Worm (Caenorhabditis elegans): ENCODE data around the gene cit-1.1.
"Not testable (repeated sequence)": the region's sequence is repeated elsewhere in the genome, so short reads cannot be mapped to it uniquely, and the experiment has no call there.

The cit-1.1 gene

DNA sequence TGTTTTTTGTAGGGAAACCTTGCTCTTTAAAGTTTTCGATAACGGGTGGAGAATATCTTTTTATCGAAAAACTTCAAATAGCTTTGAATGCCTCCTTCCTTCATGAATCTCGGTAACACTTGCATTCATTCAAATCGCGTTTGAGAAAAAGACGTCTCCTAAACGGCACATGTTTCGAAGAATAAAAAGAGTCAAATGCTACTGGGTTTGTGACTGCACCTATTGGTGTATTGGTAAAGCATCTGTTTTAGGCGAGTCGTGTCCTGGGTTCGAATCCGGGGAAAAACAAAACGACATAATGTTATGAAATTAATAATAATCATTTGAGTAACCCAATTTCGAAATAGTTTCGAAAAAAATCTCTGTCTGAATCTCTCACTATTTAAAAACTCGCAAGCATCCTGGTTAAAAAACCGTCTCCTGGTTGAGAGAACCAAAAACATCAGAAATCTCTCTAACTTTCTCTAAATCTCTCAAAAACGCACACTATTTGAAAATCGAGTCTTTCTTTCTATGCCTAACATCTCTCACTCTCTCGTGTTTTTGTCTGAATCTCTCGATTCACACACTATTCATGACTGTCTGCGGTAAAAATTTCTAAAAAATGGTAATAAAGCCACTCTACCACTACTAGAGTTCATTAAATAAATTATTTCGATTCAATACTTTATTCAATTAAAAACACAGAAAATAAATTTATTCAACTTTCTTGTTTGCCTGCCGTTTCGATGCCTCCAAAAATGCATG, 43.5 kb downstream of the cit-1.1 start:
- TF ChIP-seq flt-1 (GFP tag; IDR thresholded peaks at IDR 0.05): 0 out of 2 replicates have a peak, but pooled peaks have one; percentile 53

- TF ChIP-seq tab-1, ztf-29, T22C8.4 (GFP tag; IDR thresholded peaks at IDR 0.05): not testable (repeated sequence)
These were observed 45.3 kb downstream of the cit-1.1 start, which contains the start of gene F54H12.2 for ce11 chrIII:7964281-7964680. TSS of gene F54H12.2 (plus strand) at chrIII:7964581.

- not testable (repeated sequence) for TF ChIP-seq T22C8.4 (GFP tag; IDR thresholded peaks at IDR 0.05); ref-1 (GFP tag; conservative IDR thresholded peaks at IDR 0.05); ztf-29 (GFP tag; IDR thresholded peaks at IDR 0.05)
These were observed 47.0 kb downstream of the cit-1.1 start, which contains the start of gene F54H12.4 for ce11 chrIII:7962641-7963040. TSS of gene F54H12.4 (minus strand) at chrIII:7962741.

DNA sequence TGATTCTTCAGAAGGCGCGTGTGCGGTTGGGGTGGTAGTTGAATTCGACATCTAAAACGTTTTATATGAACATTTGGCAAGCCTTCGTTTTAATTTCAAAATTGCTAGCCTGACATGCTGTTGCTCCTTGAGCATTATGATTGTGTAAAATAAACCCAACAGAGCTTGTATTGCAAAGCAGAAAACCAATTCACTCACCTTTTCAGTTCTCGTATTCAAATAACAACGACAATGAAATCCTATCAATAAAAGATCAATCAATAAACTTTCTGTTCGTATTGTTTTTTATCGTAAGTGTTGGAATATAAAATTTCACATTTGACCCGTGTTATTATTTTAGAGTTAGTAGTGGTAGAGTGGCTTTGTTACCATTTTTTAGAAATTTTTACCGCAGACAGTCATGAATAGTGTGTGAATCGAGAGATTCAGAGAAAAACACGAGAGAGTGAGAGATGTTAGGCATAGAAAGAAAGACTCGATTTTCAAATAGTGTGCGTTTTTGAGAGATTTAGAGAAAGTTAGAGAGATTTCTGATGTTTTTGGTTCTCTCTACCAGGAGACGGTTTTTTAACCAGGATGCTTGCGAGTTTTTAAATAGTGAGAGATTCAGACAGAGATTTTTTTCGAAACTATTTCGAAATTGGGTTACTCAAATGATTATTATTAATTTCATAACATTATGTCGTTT, 50.6 kb downstream of the cit-1.1 start, which contains the start of gene F54H12.10:
TSS of gene F54H12.10 (minus strand) at position 51 of the 688 bp plus-strand sequence.
- not testable (repeated sequence) for TF ChIP-seq klf-2 (GFP tag; conservative IDR thresholded peaks at IDR 0.05); ref-1 (GFP tag; conservative IDR thresholded peaks at IDR 0.05); flt-1 (GFP tag; IDR thresholded peaks at IDR 0.05)

ce11 chrIII:7958085-7958484, 51.5 kb downstream of the cit-1.1 start, which contains the start of gene C29E4.11:
TSS of gene C29E4.11 (minus strand) at chrIII:7958114.
- no peak for TF ChIP-seq ztf-23 (GFP tag; IDR thresholded peaks at IDR 0.05)
- peak; percentile 24 for TF ChIP-seq cog-1 (tag; optimal IDR thresholded peaks at IDR 0.05)

DNA sequence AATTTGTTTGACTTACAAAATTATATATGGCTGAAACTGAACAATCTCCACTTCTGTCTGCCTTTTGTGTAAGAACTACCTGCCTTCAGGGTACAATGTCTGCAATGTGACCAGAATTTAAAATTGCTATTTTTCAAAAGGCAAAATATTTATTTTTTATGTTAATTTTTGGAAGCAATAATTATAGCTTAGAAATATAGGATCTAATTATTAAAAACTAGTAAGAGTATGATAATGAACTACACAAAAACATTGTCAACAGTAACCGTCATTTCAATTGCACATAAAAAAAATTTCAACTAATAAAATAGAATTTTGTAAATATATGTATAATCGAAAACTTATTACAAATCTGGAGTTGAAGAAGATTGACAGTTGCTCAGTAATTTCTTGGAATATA, 52.7 kb downstream of the cit-1.1 start, which contains the start of gene C29E4.9:
TSS of gene C29E4.9 (minus strand) at position 101 of the 400 bp plus-strand sequence.
- TF ChIP-seq cog-1 (tag; optimal IDR thresholded peaks at IDR 0.05) (no peak), flt-1 (GFP tag; IDR thresholded peaks at IDR 0.05) (no peak), ztf-23 (GFP tag; IDR thresholded peaks at IDR 0.05) (no peak), ref-1 (GFP tag; conservative IDR thresholded peaks at IDR 0.05) (no peak), T22C8.4 (GFP tag; IDR thresholded peaks at IDR 0.05) (no peak), med-1 (GFP tag; optimal IDR thresholded peaks at IDR 0.05; ENCODE audit: insufficient read depth) (no peak), ztf-29 (GFP tag; IDR thresholded peaks at IDR 0.05) (no peak), klf-2 (GFP tag; conservative IDR thresholded peaks at IDR 0.05) (no peak), tab-1 (GFP tag; IDR thresholded peaks at IDR 0.05) (no peak)

All from whole organism, midembryonic.